Fruit fly (Drosophila melanogaster): Measurements from ENCODE around the gene mtd.
A peak's percentile ranks its signal among the peaks of the same experiment; 100 is the strongest.

mtd gene

dm6 chr3R:5268495-5268894 lies 81.7 kb downstream of the mtd start:
- TF ChIP-seq CG3995 (GFP tag; optimal IDR thresholded peaks at IDR 0.05) (peak; percentile 77), Tbp (GFP tag; optimal IDR thresholded peaks at IDR 0.05) (no peak), CG9437 (GFP tag; optimal IDR thresholded peaks at IDR 0.05) (peak; percentile 97), HmgZ (tag; optimal IDR thresholded peaks at IDR 0.05) (peak; percentile 11), CG7372 (GFP tag; IDR thresholded peaks at IDR 0.05) (no peak), lbe (GFP tag; optimal IDR thresholded peaks at IDR 0.05) (peak; percentile 31), dpn (GFP tag; optimal IDR thresholded peaks at IDR 0.05) (no peak)

dm6 chr3R:5266282-5266681 lies 84.0 kb downstream of the mtd start:
- no peak for TF ChIP-seq phol (tag; optimal IDR thresholded peaks at IDR 0.05)
- peak; percentile 30 for TF ChIP-seq cad (GFP tag; optimal IDR thresholded peaks at IDR 0.05)

dm6 chr3R:5264251-5265098 lies 85.8 kb downstream of the mtd start:
- TF ChIP-seq CG3995 (GFP tag; optimal IDR thresholded peaks at IDR 0.05): peak; percentile 2
- TF ChIP-seq peb (GFP tag; IDR thresholded peaks at IDR 0.05): no peak
- no peak for TF ChIP-seq seq (GFP tag; IDR thresholded peaks at IDR 0.05)
- TF ChIP-seq Atf6 (GFP tag; IDR thresholded peaks at IDR 0.05): 0 out of 2 replicates have a peak, but pooled peaks have one; percentile 32
- TF ChIP-seq chif (GFP tag; optimal IDR thresholded peaks at IDR 0.05): peak; percentile 15 to 16
- TF ChIP-seq CG17328 (GFP tag; IDR thresholded peaks at IDR 0.05): no peak
- no peak for TF ChIP-seq ems (GFP tag; optimal IDR thresholded peaks at IDR 0.05)
- TF ChIP-seq CG4424 (GFP tag; optimal IDR thresholded peaks at IDR 0.05): peak; percentile 28
- TF ChIP-seq CG7271 (tag; optimal IDR thresholded peaks at IDR 0.05): no peak
- TF ChIP-seq fu2 (GFP tag; optimal IDR thresholded peaks at IDR 0.05): peak; percentile 22
- TF ChIP-seq CG10654 (GFP tag; optimal IDR thresholded peaks at IDR 0.05): no peak
- 0 out of 3 replicates have a peak, but pooled peaks have one; percentile 4 for TF ChIP-seq Doc3 (GFP tag; IDR thresholded peaks at IDR 0.05; ENCODE audit: partially characterized antibody)
- peak; percentile 99 for TF ChIP-seq Sry-β (GFP tag; optimal IDR thresholded peaks at IDR 0.05)
- TF ChIP-seq maf-S (GFP tag; optimal IDR thresholded peaks at IDR 0.05): peak; percentile 34
- TF ChIP-seq ro (GFP tag; IDR thresholded peaks at IDR 0.05): no peak
- peak; percentile 64 for TF ChIP-seq CoRest (tag; optimal IDR thresholded peaks at IDR 0.05)
- peak; percentile 45 for TF ChIP-seq CG9876 (GFP tag; optimal IDR thresholded peaks at IDR 0.05)
- no peak for TF ChIP-seq nerfin-1 (tag; optimal IDR thresholded peaks at IDR 0.05)
- peak; percentile 28 for TF ChIP-seq CG12769 (tag; optimal IDR thresholded peaks at IDR 0.05)
- 0 out of 3 replicates have a peak, but pooled peaks have one; percentile 32 for TF ChIP-seq CG34224 (GFP tag; IDR thresholded peaks at IDR 0.05; ENCODE audit: partially characterized antibody)
- TF ChIP-seq Pdp1 (GFP tag; optimal IDR thresholded peaks at IDR 0.05): peak in 1 of 2 experiments; percentile 58
- TF ChIP-seq ftz-f1 (GFP tag; optimal IDR thresholded peaks at IDR 0.05): peak; percentile 58
- no peak; the same call in 2 of the 3 replicates for TF ChIP-seq so (GFP tag; IDR thresholded peaks at IDR 0.05)
- no peak for TF ChIP-seq CG3065 (GFP tag; optimal IDR thresholded peaks at IDR 0.05)
- TF ChIP-seq CG16863 (GFP tag; optimal IDR thresholded peaks at IDR 0.05): peak; percentile 44
- TF ChIP-seq Sox102F (GFP tag; optimal IDR thresholded peaks at IDR 0.05): no peak
- TF ChIP-seq insv (GFP tag; optimal IDR thresholded peaks at IDR 0.05): peak in 1 of 2 experiments; percentile 9
- TF ChIP-seq CG42726 (GFP tag; IDR thresholded peaks at IDR 0.05; ENCODE audit: partially characterized antibody): 0 out of 2 replicates have a peak, but pooled peaks have one; percentile 29
- peak; percentile 31 for TF ChIP-seq CG33213 (GFP tag; optimal IDR thresholded peaks at IDR 0.05)
- TF ChIP-seq HHEX (GFP tag; optimal IDR thresholded peaks at IDR 0.05): peak; percentile 29
- TF ChIP-seq E2f1 (GFP tag; IDR thresholded peaks at IDR 0.05): no peak
- peak; percentile 34 for TF ChIP-seq CG12744 (GFP tag; optimal IDR thresholded peaks at IDR 0.05)
- TF ChIP-seq emc (GFP tag; optimal IDR thresholded peaks at IDR 0.05): peak; percentile 20
- TF ChIP-seq CG10274 (GFP tag; optimal IDR thresholded peaks at IDR 0.05): peak; percentile 25
- peak; percentile 61 for TF ChIP-seq cwo (GFP tag; optimal IDR thresholded peaks at IDR 0.05)
- peak; percentile 39 for TF ChIP-seq CG30403 (GFP tag; optimal IDR thresholded peaks at IDR 0.05)
- peak; percentile 20 for TF ChIP-seq cg (GFP tag; optimal IDR thresholded peaks at IDR 0.05)

All from whole organism, embryonic.